Fruit fly (Drosophila melanogaster): ENCODE data around the gene CG4325.

CG4325 gene

DNA sequence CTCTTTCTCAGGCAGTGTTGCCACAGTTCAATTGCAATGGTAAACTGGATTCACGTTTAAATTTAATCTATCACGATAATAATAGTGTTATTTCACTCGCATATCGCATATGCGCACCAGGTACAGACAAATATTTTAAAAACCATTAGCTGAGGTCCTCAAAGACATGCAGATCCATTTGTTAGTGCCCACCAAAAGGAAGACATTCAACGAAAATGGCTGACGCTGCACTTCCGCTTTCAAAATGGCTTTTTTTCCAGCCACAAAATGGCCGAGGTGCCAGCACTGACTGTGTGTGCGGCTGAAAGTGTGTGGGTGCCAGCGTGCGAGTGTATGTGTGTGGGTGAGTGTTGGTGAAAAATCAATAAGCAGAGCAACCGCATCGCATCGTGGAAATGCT lies 17.5 kb upstream of the CG4325 start (continued):
- TF ChIP-seq sc (optimal IDR thresholded peaks at IDR 0.05) (no peak), sc (GFP tag; optimal IDR thresholded peaks at IDR 0.05) (no peak), gfzf (GFP tag; optimal IDR thresholded peaks at IDR 0.05) (no peak), wek (GFP tag; optimal IDR thresholded peaks at IDR 0.05) (peak; percentile 50), H15 (GFP tag; IDR thresholded peaks at IDR 0.05) (no peak), CG12104 (GFP tag; optimal IDR thresholded peaks at IDR 0.05) (peak; percentile 47), CG6791 (GFP tag; IDR thresholded peaks at IDR 0.05; ENCODE audit: partially characterized antibody) (no peak), org-1 (GFP tag; optimal IDR thresholded peaks at IDR 0.05) (no peak), insv (GFP tag; optimal IDR thresholded peaks at IDR 0.05) (peak in 1 of 2 experiments; percentile 0), vnd (GFP tag; IDR thresholded peaks at IDR 0.05; ENCODE audit: partially characterized antibody) (no peak), kni (GFP tag; optimal IDR thresholded peaks at IDR 0.05) (peak; percentile 60), CG2678 (tag; optimal IDR thresholded peaks at IDR 0.05) (peak; percentile 65), sima (GFP tag; optimal IDR thresholded peaks at IDR 0.05) (no peak), CG6175 (GFP tag; IDR thresholded peaks at IDR 0.05) (no peak), Rfx (GFP tag; IDR thresholded peaks at IDR 0.05) (peak; percentile 32; the same call in 1 of the 2 replicates), CG2116 (GFP tag; optimal IDR thresholded peaks at IDR 0.05) (peak; percentile 39), CG15696 (tag; optimal IDR thresholded peaks at IDR 0.05) (peak; percentile 20), CG18011 (GFP tag; optimal IDR thresholded peaks at IDR 0.05) (no peak), CG15601 (tag; optimal IDR thresholded peaks at IDR 0.05) (peak; percentile 15), CG9817 (tag; optimal IDR thresholded peaks at IDR 0.05) (peak; percentile 24), CG11398 (GFP tag; optimal IDR thresholded peaks at IDR 0.05) (no peak), fu2 (GFP tag; optimal IDR thresholded peaks at IDR 0.05) (no peak), fd64A (GFP tag; optimal IDR thresholded peaks at IDR 0.05) (peak; percentile 60), CG30020 (tag; optimal IDR thresholded peaks at IDR 0.05) (peak; percentile 25), phol (tag; optimal IDR thresholded peaks at IDR 0.05) (peak; percentile 88), CG6254 (GFP tag; optimal IDR thresholded peaks at IDR 0.05) (peak; percentile 36), prd (optimal IDR thresholded peaks at IDR 0.05) (no peak), prd (GFP tag; IDR thresholded peaks at IDR 0.05) (no peak), Trl (optimal IDR thresholded peaks at IDR 0.05) (no peak), Trl (GFP tag; optimal IDR thresholded peaks at IDR 0.05) (peak; percentile 17), pzg (GFP tag; optimal IDR thresholded peaks at IDR 0.05) (peak; percentile 14), grau (tag; optimal IDR thresholded peaks at IDR 0.05) (peak; percentile 42), CG15011 (GFP tag; optimal IDR thresholded peaks at IDR 0.05) (peak; percentile 35), repo (GFP tag; optimal IDR thresholded peaks at IDR 0.05) (no peak), HLH3B (GFP tag; IDR thresholded peaks at IDR 0.05) (no peak), dmrt99B (tag; optimal IDR thresholded peaks at IDR 0.05) (peak; percentile 62), CG4424 (GFP tag; optimal IDR thresholded peaks at IDR 0.05) (peak; percentile 23), Med (GFP tag) (peak; percentile 78), CG3838 (GFP tag; optimal IDR thresholded peaks at IDR 0.05) (no peak), gro (GFP tag; optimal IDR thresholded peaks at IDR 0.05) (no peak), CG15514 (GFP tag; optimal IDR thresholded peaks at IDR 0.05) (peak; percentile 3), Gug (GFP tag; IDR thresholded peaks at IDR 0.05) (no peak), CG12769 (tag; optimal IDR thresholded peaks at IDR 0.05) (no peak), Awh (GFP tag; IDR thresholded peaks at IDR 0.05) (no peak), gcm (GFP tag; optimal IDR thresholded peaks at IDR 0.05) (peak; percentile 38), CG3995 (GFP tag; optimal IDR thresholded peaks at IDR 0.05) (no peak), amos (GFP tag; IDR thresholded peaks at IDR 0.05; ENCODE audit: partially characterized antibody) (no peak), nmo (GFP tag; optimal IDR thresholded peaks at IDR 0.05) (peak; percentile 62), Mrtf (GFP tag; IDR thresholded peaks at IDR 0.05) (0 out of 3 replicates have a peak, but pooled peaks have one; percentile 17), Drgx (GFP tag; IDR thresholded peaks at IDR 0.05) (peak; percentile 8; the same call in 1 of the 2 replicates), stwl (tag; optimal IDR thresholded peaks at IDR 0.05) (no peak)
